Worm (Caenorhabditis elegans) whole organism, L2 larva: ENCODE data around the gene F43C11.6.

Source experiments
- lin-13 ChIP-seq: fragments of 150-350 bp; optimal IDR thresholded peaks from 2 replicates; lab custom pipeline; 2014; ENCODE audit warnings: missing biosample characterization, missing genetic modification reagents, missing genetic modification characterization

F43C11.6 gene

ce11 chrII:2390884-2391283 lies 48.7 kb downstream of the F43C11.6 start, which contains the start of gene F16G10.10:
Gene F16G10.10, minus strand, starts transcription at chrII:2390984.
- TF ChIP-seq lin-13 (GFP tag; lab: Kevin White, UChicago): no peak
- TF ChIP-seq, all 48 proteins: peak for 0
